Worm (Caenorhabditis elegans): Measurements from ENCODE around the gene swsn-3.

ce11 chrIII:2759308-2759707 lies 9.2 kb downstream of the swsn-3 start:
- no peak for TF ChIP-seq pha-4 (tag; optimal IDR thresholded peaks at IDR 0.05)
- no peak for TF ChIP-seq ama-1 (optimal IDR thresholded peaks at IDR 0.05)

Measured in whole organism, late embryonic.